Worm (Caenorhabditis elegans) whole organism, L3 larva: ENCODE measurements around the gene F22B3.7.

Experiments used
- R02D3.7 ChIP-seq: fragments of 150-350 bp; optimal IDR thresholded peaks from 2 replicates; lab custom pipeline; 2014; ENCODE audit warnings: missing biosample characterization, missing genetic modification characterization
- ZK546.5 ChIP-seq: sonication (generic microtip); optimal IDR thresholded peaks from 2 replicates; lab custom pipeline; 2017; ENCODE audit warnings: missing biosample characterization, missing genetic modification characterization
- aly-2 ChIP-seq: fragments of 150-350 bp; optimal IDR thresholded peaks from 2 replicates; lab custom pipeline; 2014; ENCODE audit warnings: missing biosample characterization, missing genetic modification characterization
- ama-1 ChIP-seq: fragments of 150-350 bp; optimal IDR thresholded peaks from 2 replicates; lab custom pipeline; 2018
- ceh-16 ChIP-seq: sonication (generic microtip); optimal IDR thresholded peaks from 2 replicates; lab custom pipeline; 2017; ENCODE audit warnings: missing biosample characterization, missing genetic modification characterization
- ceh-28 ChIP-seq: fragments of 150-350 bp; optimal IDR thresholded peaks from 2 replicates; lab custom pipeline; 2014; ENCODE audit warnings: missing biosample characterization, missing genetic modification reagents, missing genetic modification characterization
- ceh-82 ChIP-seq: fragments of 150-350 bp; optimal IDR thresholded peaks from 2 replicates; lab custom pipeline; 2014; ENCODE audit warnings: missing biosample characterization, missing genetic modification characterization
- ceh-9 ChIP-seq: sonication (generic microtip); optimal IDR thresholded peaks from 2 replicates; lab custom pipeline; 2018; ENCODE audit warnings: missing biosample characterization, missing genetic modification characterization
- daf-12 ChIP-seq: fragments of 150-350 bp; optimal IDR thresholded peaks from 2 replicates; lab custom pipeline; 2014; ENCODE audit warnings: missing biosample characterization, missing genetic modification reagents, missing genetic modification characterization
- egl-27 ChIP-seq: sonication (generic microtip); optimal IDR thresholded peaks from 4 replicates; lab custom pipeline; 2017; ENCODE audit warnings: missing biosample characterization, missing genetic modification reagents, missing genetic modification characterization
- egl-5 ChIP-seq: fragments of 150-350 bp; optimal IDR thresholded peaks from 2 replicates; lab custom pipeline; 2017; ENCODE audit warnings: missing biosample characterization, missing genetic modification reagents, missing genetic modification characterization, inconsistent platforms
- elt-1 ChIP-seq: fragments of 150-350 bp; optimal IDR thresholded peaks from 2 replicates; lab custom pipeline; 2014; ENCODE audit warnings: missing biosample characterization, missing genetic modification characterization
- elt-2 ChIP-seq: sonication (generic microtip); optimal IDR thresholded peaks from 2 replicates; lab custom pipeline; 2016; ENCODE audit warnings: missing genetic modification reagents, mild to moderate bottlenecking, missing genetic modification characterization, missing compliant biosample characterization
- elt-3 ChIP-seq, 3 experiments: fragments of 150-350 bp in 1 of 3; sonication (generic microtip) in 2 of 3; optimal IDR thresholded peaks; 2 replicates in 2 of 3; 4 replicates in 1 of 3; lab custom pipeline; 2014 to 2017; ENCODE audit warnings: missing biosample characterization in 3 of 3, missing genetic modification characterization in 3 of 3
- eor-1 ChIP-seq, 2 experiments: fragments of 150-350 bp; optimal IDR thresholded peaks; 2 replicates each; lab custom pipeline; 2014 to 2018; ENCODE audit warnings: missing biosample characterization in 2 of 2, missing genetic modification characterization in 2 of 2
- fkh-10 ChIP-seq: sonication (generic microtip); optimal IDR thresholded peaks from 2 replicates; lab custom pipeline; 2017; ENCODE audit warnings: missing biosample characterization, missing genetic modification reagents, missing genetic modification characterization
- fkh-2 ChIP-seq: fragments of 150-350 bp; optimal IDR thresholded peaks from 2 replicates; lab custom pipeline; 2014; ENCODE audit warnings: missing biosample characterization, missing genetic modification reagents, missing genetic modification characterization
- fos-1 ChIP-seq: fragments of 150-350 bp; optimal IDR thresholded peaks from 2 replicates; lab custom pipeline; 2014; ENCODE audit warnings: missing biosample characterization, missing genetic modification characterization
- hmg-11 ChIP-seq: sonication (generic microtip); optimal IDR thresholded peaks from 2 replicates; lab custom pipeline; 2016; ENCODE audit warnings: missing genetic modification characterization, missing compliant biosample characterization
- jun-1 ChIP-seq: fragments of 150-350 bp; optimal IDR thresholded peaks from 2 replicates; lab custom pipeline; 2014; ENCODE audit warnings: missing biosample characterization, missing genetic modification reagents, missing genetic modification characterization
- lin-15B ChIP-seq: fragments of 150-350 bp; optimal IDR thresholded peaks from 2 replicates; lab custom pipeline; 2014; ENCODE audit warnings: missing biosample characterization, missing genetic modification characterization
- lin-39 ChIP-seq: fragments of 150-350 bp; optimal IDR thresholded peaks from 2 replicates; lab custom pipeline; 2018; ENCODE audit warnings: missing biosample characterization, missing genetic modification reagents, missing genetic modification characterization
- lsy-12 ChIP-seq: sonication (generic microtip); optimal IDR thresholded peaks from 2 replicates; lab custom pipeline; 2016; ENCODE audit warnings: mild to moderate bottlenecking, missing genetic modification characterization, missing compliant biosample characterization
- mdl-1 ChIP-seq: fragments of 150-350 bp; optimal IDR thresholded peaks from 2 replicates; lab custom pipeline; 2014; ENCODE audit warnings: missing biosample characterization, missing genetic modification characterization
- mml-1 ChIP-seq: fragments of 150-350 bp; sonication (generic microtip); optimal IDR thresholded peaks from 3 replicates; lab custom pipeline; 2014; ENCODE audit warnings: missing biosample characterization, missing genetic modification characterization
- nfya-1 ChIP-seq: sonication (generic microtip); optimal IDR thresholded peaks from 2 replicates; lab custom pipeline; 2017; ENCODE audit warnings: missing genetic modification characterization, mild to moderate bottlenecking, missing compliant biosample characterization, antibody characterized with exemption, moderate library complexity; ENCODE audit not compliant: insufficient read depth
- nhr-11 ChIP-seq: fragments of 150-350 bp; optimal IDR thresholded peaks from 2 replicates; lab custom pipeline; 2014; ENCODE audit warnings: missing biosample characterization, missing genetic modification characterization
- nhr-12 ChIP-seq: fragments of 150-350 bp; optimal IDR thresholded peaks from 2 replicates; lab custom pipeline; 2014; ENCODE audit warnings: missing biosample characterization, missing genetic modification characterization
- nhr-23 ChIP-seq: fragments of 150-350 bp; optimal IDR thresholded peaks from 2 replicates; lab custom pipeline; 2014; ENCODE audit warnings: missing biosample characterization, missing genetic modification reagents, missing genetic modification characterization
- nhr-237 ChIP-seq: fragments of 150-350 bp; optimal IDR thresholded peaks from 2 replicates; lab custom pipeline; 2014; ENCODE audit warnings: missing biosample characterization, missing genetic modification characterization
- nhr-25 ChIP-seq: sonication (generic microtip); optimal IDR thresholded peaks from 2 replicates; lab custom pipeline; 2017; ENCODE audit warnings: missing biosample characterization, missing genetic modification characterization
- nhr-28 ChIP-seq: fragments of 150-350 bp; optimal IDR thresholded peaks from 2 replicates; lab custom pipeline; 2014; ENCODE audit warnings: missing biosample characterization, missing genetic modification characterization
- nhr-43 ChIP-seq: sonication (generic microtip); optimal IDR thresholded peaks from 2 replicates; lab custom pipeline; 2016; ENCODE audit warnings: mild to moderate bottlenecking, missing genetic modification characterization, missing compliant biosample characterization; ENCODE audit not compliant: poor library complexity, severe bottlenecking
- nhr-67 ChIP-seq: fragments of 150-350 bp; optimal IDR thresholded peaks from 2 replicates; lab custom pipeline; 2014; ENCODE audit warnings: missing biosample characterization, missing genetic modification characterization
- nhr-76 ChIP-seq: fragments of 150-350 bp; sonication (generic microtip); optimal IDR thresholded peaks from 5 replicates; lab custom pipeline; 2014; ENCODE audit warnings: missing biosample characterization, missing genetic modification characterization
- nhr-77 ChIP-seq: fragments of 150-350 bp; optimal IDR thresholded peaks from 2 replicates; lab custom pipeline; 2014; ENCODE audit warnings: missing biosample characterization, missing genetic modification characterization
- pha-4 ChIP-seq: fragments of 150-350 bp; optimal IDR thresholded peaks from 2 replicates; lab custom pipeline; 2014; ENCODE audit warnings: missing biosample characterization, missing genetic modification reagents, missing genetic modification characterization
- pqm-1 ChIP-seq: fragments of 150-350 bp; optimal IDR thresholded peaks from 2 replicates; lab custom pipeline; 2017; ENCODE audit warnings: missing biosample characterization, missing genetic modification characterization, inconsistent platforms
- sea-2 ChIP-seq: fragments of 150-350 bp; sonication (generic microtip); optimal IDR thresholded peaks from 4 replicates; lab custom pipeline; 2014; ENCODE audit warnings: missing biosample characterization, missing genetic modification reagents, missing genetic modification characterization
- skn-1 ChIP-seq: fragments of 150-350 bp; optimal IDR thresholded peaks from 2 replicates; lab custom pipeline; 2014; ENCODE audit warnings: missing biosample characterization, missing genetic modification characterization
- snpc-4 ChIP-seq: fragments of 150-350 bp; optimal IDR thresholded peaks from 2 replicates; lab custom pipeline; 2014; ENCODE audit warnings: missing biosample characterization, missing genetic modification characterization
- tbx-2 ChIP-seq: sonication (generic microtip); optimal IDR thresholded peaks from 2 replicates; lab custom pipeline; 2016; ENCODE audit warnings: mild to moderate bottlenecking, missing genetic modification characterization, missing compliant biosample characterization
- unc-39 ChIP-seq: sonication (generic microtip); optimal IDR thresholded peaks from 4 replicates; lab custom pipeline; 2017; ENCODE audit warnings: missing biosample characterization, missing genetic modification characterization
- unc-62 ChIP-seq: fragments of 150-350 bp; sonication (generic microtip); optimal IDR thresholded peaks from 4 replicates; lab custom pipeline; 2014; ENCODE audit warnings: missing biosample characterization, missing genetic modification reagents, missing genetic modification characterization
- zag-1 ChIP-seq: fragments of 150-350 bp; optimal IDR thresholded peaks from 2 replicates; lab custom pipeline; 2014; ENCODE audit warnings: missing biosample characterization, missing genetic modification characterization
- ztf-11 ChIP-seq: fragments of 150-350 bp; optimal IDR thresholded peaks from 2 replicates; lab custom pipeline; 2014; ENCODE audit warnings: missing biosample characterization, missing genetic modification characterization
- ztf-4 ChIP-seq: fragments of 150-350 bp; optimal IDR thresholded peaks from 2 replicates; lab custom pipeline; 2014; ENCODE audit warnings: missing biosample characterization, missing genetic modification characterization

The F22B3.7 gene

DNA sequence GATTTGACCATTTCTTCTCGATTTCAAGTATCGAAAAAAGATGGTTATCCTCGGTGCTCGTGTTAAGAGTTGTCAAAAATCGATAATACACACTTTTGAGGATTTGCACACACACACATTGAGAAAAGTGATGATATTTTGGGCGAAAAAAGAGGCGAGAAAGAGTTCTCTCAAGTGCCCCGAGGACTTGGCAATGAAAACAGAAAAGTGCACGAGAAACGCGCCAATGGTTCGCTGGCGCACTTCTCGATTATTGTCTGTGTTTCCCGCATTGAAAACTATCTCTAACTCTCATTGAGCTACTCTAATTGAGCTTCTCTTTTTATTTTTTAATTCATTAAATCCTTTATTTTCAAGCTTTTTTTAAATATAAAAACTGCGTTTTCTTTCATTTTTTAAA lies 12.1 kb upstream of the F22B3.7 start:
- TF ChIP-seq tbx-2 (tag; lab: Kevin White, UChicago) (peak; percentile 41), R02D3.7 (peak; percentile 47), snpc-4 (tag; lab: Kevin White, UChicago) (peak; percentile 58), mml-1 (tag; lab: Kevin White, UChicago) (no peak), jun-1 (peak; percentile 25), fos-1 (tag; lab: Kevin White, UChicago) (no peak), mdl-1 (tag; lab: Kevin White, UChicago) (no peak), nhr-11 (no peak), hmg-11 (tag; lab: Kevin White, UChicago) (peak; percentile 76), nhr-25 (tag; lab: Kevin White, UChicago) (peak; percentile 23), ztf-11 (no peak), unc-39 (tag; lab: Kevin White, UChicago) (no peak), pqm-1 (no peak), ceh-16 (tag; lab: Kevin White, UChicago) (no peak), nhr-76 (tag; lab: Kevin White, UChicago) (no peak), ceh-9 (tag; lab: Kevin White, UChicago) (no peak), pha-4 (tag; lab: Kevin White, UChicago) (peak; percentile 89), ztf-4 (tag; lab: Kevin White, UChicago) (no peak), nhr-12 (tag; lab: Kevin White, UChicago) (no peak), eor-1 (tag; optimal IDR thresholded peaks at IDR 0.05; lab: Kevin White, UChicago) (no peak), elt-3 (tag; optimal IDR thresholded peaks at IDR 0.05; lab: Kevin White, UChicago) (no peak), nhr-77 (tag; lab: Kevin White, UChicago) (no peak), lsy-12 (tag; lab: Kevin White, UChicago) (no peak), sea-2 (GFP tag; lab: Kevin White, UChicago) (no peak), aly-2 (tag; lab: Kevin White, UChicago) (no peak), fkh-2 (tag; lab: Kevin White, UChicago) (no peak), egl-27 (tag; lab: Kevin White, UChicago) (peak; percentile 27), nhr-67 (tag; lab: Kevin White, UChicago) (no peak), ceh-28 (tag; lab: Kevin White, UChicago) (peak; percentile 64), nhr-23 (tag; lab: Kevin White, UChicago) (peak; percentile 30), nhr-28 (tag; lab: Kevin White, UChicago) (no peak), egl-5 (no peak), lin-39 (peak; percentile 54), daf-12 (no peak), ama-1 (lab: Kevin White, UChicago) (no peak), nhr-237 (tag; lab: Kevin White, UChicago) (no peak), skn-1 (no peak), zag-1 (tag; lab: Kevin White, UChicago) (no peak), ZK546.5 (tag; lab: Kevin White, UChicago) (no peak), fkh-10 (GFP tag; lab: Kevin White, UChicago) (peak; percentile 13), ceh-82 (tag; lab: Kevin White, UChicago) (no peak), nhr-43 (no peak), unc-62 (GFP tag; lab: Kevin White, UChicago) (no peak), lin-15B (tag; lab: Kevin White, UChicago) (peak; percentile 69), nfya-1 (tag; lab: Kevin White, UChicago) (peak; percentile 76), elt-1 (tag; lab: Kevin White, UChicago) (no peak), elt-2 (tag; lab: Kevin White, UChicago) (peak; percentile 24)
- TF ChIP-seq, all 47 proteins: peak for 15
